Fruit fly (Drosophila melanogaster): ENCODE measurements around the gene mthl10.

dm6 chr3L:375672-376071 lies 33.0 kb upstream of the mthl10 start:
- TF ChIP-seq CG16779 (tag; optimal IDR thresholded peaks at IDR 0.05) = no peak
- TF ChIP-seq salr (GFP tag; optimal IDR thresholded peaks at IDR 0.05) = no peak
- no peak for TF ChIP-seq Met (GFP tag; optimal IDR thresholded peaks at IDR 0.05)
